Fruit fly (Drosophila melanogaster) whole organism, embryonic: Measurements from ENCODE around the gene Pka-C1.

Experiments used
- Abd-B ChIP-seq: fragments of 200-800 bp; sonication (Bioruptor generic); optimal IDR thresholded peaks from 2 replicates; lab custom pipeline; 2018; ENCODE audit warnings: missing biosample characterization, mild to moderate bottlenecking, missing genetic modification characterization, moderate library complexity
- Atf6 ChIP-seq: fragments of 200-800 bp; sonication (Bioruptor generic); IDR thresholded peaks from 2 replicates; pipeline ENCODE4 v1.3.6; 2022; ENCODE audit warnings: missing biosample characterization, missing genetic modification characterization
- BtbVII ChIP-seq: fragments of 200-800 bp; sonication (Bioruptor generic); optimal IDR thresholded peaks from 3 replicates; lab custom pipeline; 2017; ENCODE audit warnings: missing biosample characterization, mild to moderate bottlenecking, missing genetic modification characterization
- CG10565 ChIP-seq: fragments of 200-800 bp; sonication (Bioruptor generic); optimal IDR thresholded peaks from 3 replicates; lab custom pipeline; 2016; ENCODE audit warnings: missing biosample characterization, mild to moderate bottlenecking, missing genetic modification characterization
- CG11247 ChIP-seq: fragments of 200-800 bp; sonication (Bioruptor generic); IDR thresholded peaks from 2 replicates; pipeline ENCODE4 v1.3.6; 2022; ENCODE audit warnings: missing biosample characterization, missing genetic modification characterization
- CG12659 ChIP-seq: fragments of 200-800 bp; sonication (Bioruptor generic); optimal IDR thresholded peaks from 3 replicates; lab custom pipeline; 2017; ENCODE audit warnings: mild to moderate bottlenecking, missing biosample characterization, missing genetic modification reagents, missing genetic modification characterization
- CG14441 ChIP-seq: fragments of 200-800 bp; sonication (Bioruptor generic); IDR thresholded peaks from 2 replicates; pipeline ENCODE4 v1.3.6; 2022; ENCODE audit warnings: missing biosample characterization, missing genetic modification characterization
- CG17385 ChIP-seq: fragments of 200-800 bp; sonication (Bioruptor generic); optimal IDR thresholded peaks from 3 replicates; lab custom pipeline; 2018; ENCODE audit warnings: missing biosample characterization, mild to moderate bottlenecking, missing genetic modification characterization
- CG2129 ChIP-seq: fragments of 200-800 bp; sonication (Bioruptor generic); IDR thresholded peaks from 2 replicates; pipeline ENCODE4 v1.3.6; 2022; ENCODE audit warnings: missing biosample characterization, missing genetic modification characterization; ENCODE audit not compliant: partially characterized antibody
- CG2678 ChIP-seq: fragments of 200-800 bp; sonication (Bioruptor generic); optimal IDR thresholded peaks from 3 replicates; lab custom pipeline; 2019; ENCODE audit warnings: missing biosample characterization, mild to moderate bottlenecking, missing genetic modification characterization, moderate library complexity
- CG31365 ChIP-seq: fragments of 200-800 bp; sonication (Bioruptor generic); optimal IDR thresholded peaks from 2 replicates; lab custom pipeline; 2018; ENCODE audit warnings: missing biosample characterization, mild to moderate bottlenecking, missing genetic modification characterization
- CG34224 ChIP-seq: fragments of 200-800 bp; sonication (Bioruptor generic); IDR thresholded peaks from 3 replicates; pipeline ENCODE4 v1.3.6; 2022; ENCODE audit warnings: missing biosample characterization, missing genetic modification characterization; ENCODE audit not compliant: partially characterized antibody
- CG42726 ChIP-seq: fragments of 200-800 bp; sonication (Bioruptor generic); IDR thresholded peaks from 2 replicates; pipeline ENCODE4 v1.3.6; 2022; ENCODE audit warnings: missing biosample characterization, missing genetic modification characterization; ENCODE audit not compliant: partially characterized antibody
- CG4424 ChIP-seq: fragments of 200-800 bp; sonication (Bioruptor generic); optimal IDR thresholded peaks from 3 replicates; lab custom pipeline; 2016; ENCODE audit warnings: missing biosample characterization, missing genetic modification characterization
- CG7357 ChIP-seq: fragments of 200-800 bp; sonication (Bioruptor generic); IDR thresholded peaks from 3 replicates; pipeline ENCODE4 v1.3.6; 2022; ENCODE audit warnings: missing biosample characterization, missing genetic modification characterization
- CG8944 ChIP-seq: fragments of 200-800 bp; sonication (Bioruptor generic); optimal IDR thresholded peaks from 3 replicates; lab custom pipeline; 2016; ENCODE audit warnings: missing biosample characterization, missing genetic modification characterization
- D19A ChIP-seq: fragments of 200-800 bp; optimal IDR thresholded peaks from 3 replicates; lab custom pipeline; 2019; ENCODE audit warnings: missing biosample characterization, mild to moderate bottlenecking, missing genetic modification characterization, moderate library complexity
- Dbx ChIP-seq: fragments of 200-800 bp; sonication (Bioruptor generic); IDR thresholded peaks from 3 replicates; pipeline ENCODE4 v1.3.6; 2022; ENCODE audit warnings: missing biosample characterization, missing genetic modification characterization
- Dref ChIP-seq: fragments of 200-800 bp; sonication (Bioruptor generic); IDR thresholded peaks from 2 replicates; pipeline ENCODE4 v1.3.6; 2022; ENCODE audit warnings: missing biosample characterization, missing genetic modification characterization
- Gsc ChIP-seq: fragments of 200-800 bp; sonication (Bioruptor generic); IDR thresholded peaks from 2 replicates; pipeline ENCODE4 v1.3.6; 2022; ENCODE audit warnings: missing biosample characterization, missing genetic modification characterization
- Hr78 ChIP-seq, 2 experiments: fragments of 200-800 bp in 1 of 2; fragments of >200 bp in 1 of 2; sonication (Bioruptor generic) in 1 of 2; optimal IDR thresholded peaks; 2 replicates each; lab custom pipeline; 2017 to 2019; ENCODE audit warnings: missing biosample characterization in 2 of 2, missing genetic modification characterization in 2 of 2, mild to moderate bottlenecking in 1 of 2, moderate library complexity in 1 of 2
- Myb ChIP-seq: fragments of 200-800 bp; sonication (Bioruptor generic); optimal IDR thresholded peaks from 2 replicates; lab custom pipeline; 2016; ENCODE audit warnings: missing biosample characterization, missing genetic modification characterization
- Nf-YB ChIP-seq: fragments of 200-800 bp; sonication (Bioruptor generic); optimal IDR thresholded peaks from 3 replicates; lab custom pipeline; 2019; ENCODE audit warnings: missing biosample characterization, mild to moderate bottlenecking, missing genetic modification characterization, moderate library complexity
- Tbp ChIP-seq: fragments of >200 bp; optimal IDR thresholded peaks from 2 replicates; lab custom pipeline; 2018; ENCODE audit warnings: missing biosample characterization, missing genetic modification characterization
- aop ChIP-seq: fragments of 200-800 bp; sonication (Bioruptor generic); IDR thresholded peaks from 2 replicates; pipeline ENCODE4 v1.3.6; 2022; ENCODE audit warnings: missing biosample characterization, missing genetic modification characterization
- ase ChIP-seq: fragments of 200-800 bp; sonication (Bioruptor generic); IDR thresholded peaks from 3 replicates; pipeline ENCODE4 v1.3.6; 2022; ENCODE audit warnings: missing biosample characterization, missing genetic modification characterization
- bab2 ChIP-seq: fragments of 200-800 bp; sonication (Bioruptor generic); optimal IDR thresholded peaks from 2 replicates; lab custom pipeline; 2016; ENCODE audit warnings: missing biosample characterization, missing genetic modification characterization
- cad ChIP-seq: fragments of >200 bp; optimal IDR thresholded peaks from 2 replicates; lab custom pipeline; 2017; ENCODE audit warnings: missing biosample characterization, missing genetic modification characterization
- crp ChIP-seq, 2 experiments: fragments of 200-800 bp; sonication (Bioruptor generic); optimal IDR thresholded peaks; 2 replicates in 1 of 2; 3 replicates in 1 of 2; lab custom pipeline; 2017; ENCODE audit warnings: missing biosample characterization in 2 of 2, missing genetic modification characterization in 2 of 2, mild to moderate bottlenecking in 1 of 2, moderate library complexity in 1 of 2
- cwo ChIP-seq: fragments of 200-800 bp; sonication (Bioruptor generic); optimal IDR thresholded peaks from 3 replicates; lab custom pipeline; 2017; ENCODE audit warnings: missing biosample characterization, missing genetic modification characterization, mild to moderate bottlenecking, moderate library complexity, missing genetic modification reagents
- da ChIP-seq: fragments of 200-800 bp; sonication (Bioruptor generic); optimal IDR thresholded peaks from 2 replicates; lab custom pipeline; 2016; ENCODE audit warnings: missing biosample characterization, missing genetic modification characterization
- dmrt99B ChIP-seq: fragments of 200-800 bp; sonication (Bioruptor generic); optimal IDR thresholded peaks from 2 replicates; lab custom pipeline; 2018; ENCODE audit warnings: missing biosample characterization, mild to moderate bottlenecking, missing genetic modification characterization, moderate library complexity
- dpn ChIP-seq, 2 experiments: fragments of 200-800 bp; sonication (Bioruptor generic); optimal IDR thresholded peaks; 3 replicates each; lab custom pipeline; 2016; ENCODE audit warnings: missing biosample characterization in 2 of 2, missing genetic modification characterization in 2 of 2
- exex ChIP-seq: fragments of 200-800 bp; sonication (Bioruptor generic); optimal IDR thresholded peaks from 4 replicates; lab custom pipeline; 2018; ENCODE audit warnings: missing biosample characterization, mild to moderate bottlenecking, missing genetic modification characterization, moderate library complexity
- ftz-f1 ChIP-seq: fragments of 200-800 bp; sonication (Bioruptor generic); optimal IDR thresholded peaks from 2 replicates; lab custom pipeline; 2016; ENCODE audit warnings: missing biosample characterization, missing genetic modification characterization
- ham ChIP-seq: fragments of 200-800 bp; sonication (Bioruptor generic); IDR thresholded peaks from 2 replicates; pipeline ENCODE4 v1.3.6; 2022; ENCODE audit warnings: missing biosample characterization, missing genetic modification characterization
- hb ChIP-seq: fragments of 200-800 bp; sonication (Bioruptor generic); IDR thresholded peaks from 3 replicates; pipeline ENCODE4 v1.3.6; 2022; ENCODE audit warnings: missing biosample characterization, missing genetic modification characterization; ENCODE audit not compliant: partially characterized antibody
- her ChIP-seq: fragments of 200-800 bp; sonication (Bioruptor generic); optimal IDR thresholded peaks from 2 replicates; lab custom pipeline; 2016; ENCODE audit warnings: missing biosample characterization, missing genetic modification characterization
- inv ChIP-seq: fragments of 200-800 bp; sonication (Bioruptor generic); IDR thresholded peaks from 2 replicates; pipeline ENCODE4 v1.3.6; 2022; ENCODE audit warnings: missing biosample characterization, missing genetic modification characterization; ENCODE audit not compliant: partially characterized antibody
- lilli ChIP-seq: fragments of 200-800 bp; sonication (Bioruptor generic); optimal IDR thresholded peaks from 3 replicates; lab custom pipeline; 2016; ENCODE audit warnings: missing biosample characterization, missing genetic modification characterization
- lov ChIP-seq, 2 experiments: fragments of 200-800 bp in 1 of 2; fragments of >200 bp in 1 of 2; sonication (Bioruptor generic) in 1 of 2; IDR thresholded peaks in 1 of 2; optimal IDR thresholded peaks in 1 of 2; 2 replicates in 1 of 2; 3 replicates in 1 of 2; pipeline versions ENCODE4 v1.3.6 to Lab custom; 2017 to 2022; ENCODE audit warnings: missing biosample characterization in 1 of 2, missing genetic modification characterization in 1 of 2
- mam ChIP-seq: fragments of 200-800 bp; sonication (Bioruptor generic); optimal IDR thresholded peaks from 3 replicates; lab custom pipeline; 2016; ENCODE audit warnings: missing biosample characterization, missing genetic modification characterization
- pita ChIP-seq: fragments of 200-800 bp; sonication (Bioruptor generic); optimal IDR thresholded peaks from 2 replicates; lab custom pipeline; 2017; ENCODE audit warnings: missing biosample characterization, mild to moderate bottlenecking, missing genetic modification characterization
- sd ChIP-seq: fragments of 200-800 bp; sonication (Bioruptor generic); optimal IDR thresholded peaks from 3 replicates; lab custom pipeline; 2018; ENCODE audit warnings: missing biosample characterization, mild to moderate bottlenecking, missing genetic modification characterization, moderate library complexity
- sob ChIP-seq: fragments of 200-800 bp; sonication (Bioruptor generic); IDR thresholded peaks from 2 replicates; pipeline ENCODE4 v1.3.6; 2022; ENCODE audit warnings: missing biosample characterization, missing genetic modification characterization
- stc ChIP-seq: fragments of 200-800 bp; sonication (Bioruptor generic); IDR thresholded peaks from 2 replicates; pipeline ENCODE4 v1.3.6; 2022; ENCODE audit warnings: missing biosample characterization, missing genetic modification characterization
- tio ChIP-seq: fragments of 200-800 bp; sonication (Bioruptor generic); optimal IDR thresholded peaks from 2 replicates; lab custom pipeline; 2017; ENCODE audit warnings: missing biosample characterization, missing genetic modification characterization, inconsistent platforms
- tx ChIP-seq: fragments of 200-800 bp; sonication (Bioruptor generic); optimal IDR thresholded peaks from 2 replicates; lab custom pipeline; 2016; ENCODE audit warnings: missing biosample characterization, missing genetic modification characterization
- vnd ChIP-seq: fragments of 200-800 bp; sonication (Bioruptor generic); IDR thresholded peaks from 3 replicates; pipeline ENCODE4 v1.3.6; 2022; ENCODE audit warnings: missing biosample characterization, missing genetic modification characterization; ENCODE audit not compliant: partially characterized antibody

The Pka-C1 gene

DNA sequence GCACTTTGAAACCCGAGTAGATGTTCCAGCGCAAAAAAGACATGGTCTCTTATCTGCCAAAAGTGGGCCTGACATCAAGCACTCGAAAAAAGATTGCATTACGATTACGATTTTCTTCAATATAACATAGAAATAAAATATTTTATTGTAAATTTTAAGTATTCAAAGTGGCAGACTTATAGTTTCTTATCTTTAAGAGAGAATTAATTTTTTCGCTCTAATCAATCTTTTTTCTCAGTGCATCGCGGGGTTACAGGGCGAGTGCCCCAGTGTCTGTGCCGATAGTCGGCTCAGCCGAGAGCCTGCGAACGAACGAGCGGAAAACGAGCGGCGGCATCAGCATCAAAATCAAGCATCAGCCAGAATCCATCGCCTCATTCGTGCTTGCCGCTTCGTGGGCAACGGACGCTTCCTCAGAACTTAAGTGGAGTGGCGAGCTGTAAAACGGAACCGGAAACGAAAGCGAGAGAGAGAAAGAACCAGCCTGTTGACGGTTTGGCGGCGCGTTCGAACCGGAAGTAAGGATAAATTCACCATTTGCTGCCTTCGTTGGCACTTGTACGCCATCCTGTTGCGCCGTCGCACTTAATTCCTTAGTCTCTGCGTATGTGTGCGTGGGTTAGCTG lies 65.2 kb downstream of the Pka-C1 start, which contains the start of gene Apoltp (continued):
- no peak for TF ChIP-seq lov (optimal IDR thresholded peaks at IDR 0.05; lab: Kevin White, UChicago)
- 0 out of 3 replicates have a peak, but pooled peaks have one; percentile 23 for TF ChIP-seq lov (GFP tag; IDR thresholded peaks at IDR 0.05; lab: Robert Waterston, UW)
- no peak for TF ChIP-seq sd (tag; lab: Kevin White, UChicago)
- no peak for TF ChIP-seq ham
- TF ChIP-seq her (GFP tag; lab: Kevin White, UChicago) = no peak
- TF ChIP-seq Gsc = peak; percentile 48; the same call in 1 of the 2 replicates
- TF ChIP-seq lilli (GFP tag; lab: Kevin White, UChicago) = peak; percentile 46
- no peak for TF ChIP-seq Myb (GFP tag; lab: Kevin White, UChicago)
- TF ChIP-seq hb = no peak
- peak; percentile 84 for TF ChIP-seq cwo (GFP tag; lab: Kevin White, UChicago)
- peak; percentile 83 for TF ChIP-seq dmrt99B (tag; lab: Kevin White, UChicago)
- no peak for TF ChIP-seq pita (GFP tag; lab: Kevin White, UChicago)
- TF ChIP-seq CG7357 (GFP tag; lab: Robert Waterston, UW) = 0 out of 3 replicates have a peak, but pooled peaks have one; percentile 32
- TF ChIP-seq CG4424 (GFP tag; lab: Kevin White, UChicago) = peak; percentile 57
- TF ChIP-seq aop (GFP tag; lab: Robert Waterston, UW) = no peak
- TF ChIP-seq dpn (GFP tag; optimal IDR thresholded peaks at IDR 0.05; lab: Kevin White, UChicago) = peak; percentile 29 to 63
- TF ChIP-seq CG8944 = no peak
- peak; percentile 81 for TF ChIP-seq Atf6
- TF ChIP-seq CG2678 (tag; lab: Kevin White, UChicago) = peak; percentile 86
- TF ChIP-seq CG10565 (GFP tag; lab: Kevin White, UChicago) = no peak
- TF ChIP-seq Dbx (GFP tag; lab: Robert Waterston, UW) = peak; percentile 77; the same call in 1 of the 3 replicates
- TF ChIP-seq CG14441 (GFP tag; lab: Robert Waterston, UW) = peak; percentile 66
- TF ChIP-seq exex (tag; lab: Kevin White, UChicago) = peak; percentile 34
- TF ChIP-seq Nf-YB (GFP tag; lab: Kevin White, UChicago) = no peak
- TF ChIP-seq Hr78 (GFP tag; optimal IDR thresholded peaks at IDR 0.05; lab: Kevin White, UChicago) = peak in 1 of 2 experiments; percentile 63
- peak; percentile 56; the same call in 1 of the 2 replicates for TF ChIP-seq stc (GFP tag; lab: Robert Waterston, UW)
- TF ChIP-seq CG11247 = peak; percentile 66
- TF ChIP-seq mam (GFP tag; lab: Kevin White, UChicago) = peak; percentile 31
- TF ChIP-seq BtbVII = peak; percentile 76
- TF ChIP-seq tx (GFP tag; lab: Kevin White, UChicago) = no peak
- TF ChIP-seq sob (GFP tag; lab: Robert Waterston, UW) = peak; percentile 84
- TF ChIP-seq inv = no peak
- TF ChIP-seq CG31365 (tag; lab: Kevin White, UChicago) = peak; percentile 6
- TF ChIP-seq Tbp (GFP tag; lab: Kevin White, UChicago) = no peak
- TF ChIP-seq ftz-f1 (GFP tag; lab: Kevin White, UChicago) = no peak
- TF ChIP-seq bab2 (GFP tag; lab: Kevin White, UChicago) = no peak
- TF ChIP-seq ase = peak; percentile 17; the same call in 2 of the 3 replicates
- no peak for TF ChIP-seq CG2129
- TF ChIP-seq Dref = no peak
- TF ChIP-seq tio (GFP tag; lab: Kevin White, UChicago) = peak; percentile 1
- no peak for TF ChIP-seq da
- TF ChIP-seq CG12659 (GFP tag; lab: Kevin White, UChicago) = peak; percentile 35
- TF ChIP-seq vnd (GFP tag; lab: Robert Waterston, UW) = no peak
- no peak for TF ChIP-seq crp (GFP tag; optimal IDR thresholded peaks at IDR 0.05; lab: Kevin White, UChicago)
- TF ChIP-seq CG34224 = no peak
- TF ChIP-seq CG42726 (GFP tag; lab: Robert Waterston, UW) = no peak
- peak; percentile 54 for TF ChIP-seq CG17385 (GFP tag; lab: Kevin White, UChicago)
- TF ChIP-seq Abd-B (GFP tag; lab: Kevin White, UChicago) = peak; percentile 62
- TF ChIP-seq cad (GFP tag; lab: Kevin White, UChicago) = no peak
- no peak for TF ChIP-seq D19A
